Fruit fly (Drosophila melanogaster): Measurements from ENCODE around the gene CG42688.

DNA sequence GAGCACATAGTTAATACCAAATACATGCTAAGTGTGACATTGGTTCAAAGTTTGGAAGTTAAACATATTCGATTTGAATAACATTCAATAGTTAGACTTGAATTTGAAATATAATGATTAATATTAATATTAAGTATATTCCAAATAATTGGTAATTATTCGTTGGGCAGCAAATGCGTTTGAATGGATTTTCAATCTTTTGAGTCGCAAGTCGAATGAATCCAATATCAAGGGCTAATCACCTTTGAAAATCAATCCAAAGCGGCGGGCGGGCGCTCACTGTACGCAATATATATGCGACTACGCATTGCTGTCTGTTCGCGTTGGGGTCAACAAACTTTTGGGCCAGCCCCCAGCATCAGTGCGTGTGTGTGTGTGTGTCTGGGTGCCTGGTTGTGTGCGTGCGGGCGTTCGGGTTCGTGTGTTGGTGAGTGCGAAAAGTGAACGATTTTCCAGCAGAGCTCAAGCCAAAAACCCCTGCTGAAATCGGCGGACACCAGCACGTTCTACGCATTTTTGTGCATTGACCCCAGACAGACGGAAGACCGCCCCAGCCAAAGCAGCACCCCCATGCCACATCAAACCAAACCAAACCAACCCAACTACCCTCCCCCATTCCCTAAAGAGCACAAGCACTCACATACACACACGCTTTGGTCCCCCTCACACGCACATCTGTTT lies 44.1 kb downstream of the CG42688 start:
- no peak for TF ChIP-seq psq (optimal IDR thresholded peaks at IDR 0.05)
- no peak for TF ChIP-seq insv (optimal IDR thresholded peaks at IDR 0.05)
